Worm (Caenorhabditis elegans): Measurements from ENCODE around the gene C05D11.1.

C05D11.1 gene

ce11 chrIII:6420995-6421404 is 15.4 kb upstream of the C05D11.1 start:
- TF ChIP-seq F10E7.11 (tag; optimal IDR thresholded peaks at IDR 0.05) = no peak
- TF ChIP-seq xnd-1 (tag; optimal IDR thresholded peaks at IDR 0.05) = no peak
- TF ChIP-seq nhr-120 (GFP tag; IDR thresholded peaks at IDR 0.05) = no peak
- peak; percentile 63 for TF ChIP-seq ztf-3 (GFP tag; optimal IDR thresholded peaks at IDR 0.05)
- peak; percentile 63 for TF ChIP-seq tbp1 (GFP tag; optimal IDR thresholded peaks at IDR 0.05)
- TF ChIP-seq tbx-9 (tag; optimal IDR thresholded peaks at IDR 0.05; ENCODE audit: borderline replicate concordance) = no peak
- no peak for TF ChIP-seq lir-1 (GFP tag; conservative IDR thresholded peaks at IDR 0.05)
- TF ChIP-seq rcor-1 (GFP tag; IDR thresholded peaks at IDR 0.05) = peak; percentile 41; the same call in 1 of the 2 replicates
- no peak for TF ChIP-seq ztf-28 (GFP tag; IDR thresholded peaks at IDR 0.05)
- no peak for TF ChIP-seq F33H1.4 (GFP tag; IDR thresholded peaks at IDR 0.05)
- TF ChIP-seq ceh-100 (GFP tag; IDR thresholded peaks at IDR 0.05) = peak; percentile 51
- no peak for TF ChIP-seq B0019.2 (GFP tag; conservative IDR thresholded peaks at IDR 0.05)
- TF ChIP-seq F52B5.7 (tag; optimal IDR thresholded peaks at IDR 0.05) = no peak
- TF ChIP-seq hrde-1 (tag; optimal IDR thresholded peaks at IDR 0.05; ENCODE audit: borderline replicate concordance) = no peak
- TF ChIP-seq lsl-1 (GFP tag; optimal IDR thresholded peaks at IDR 0.05) = no peak
- TF ChIP-seq dpl-1 (GFP tag; optimal IDR thresholded peaks at IDR 0.05) = no peak
- TF ChIP-seq nfya-2 (GFP tag; IDR thresholded peaks at IDR 0.05) = no peak
- TF ChIP-seq die-1 (tag; optimal IDR thresholded peaks at IDR 0.05) = no peak
- TF ChIP-seq F55B11.4 (tag; optimal IDR thresholded peaks at IDR 0.05; ENCODE audit: borderline replicate concordance, insufficient read depth) = no peak
- peak; percentile 56 for TF ChIP-seq ceh-27 (GFP tag; optimal IDR thresholded peaks at IDR 0.05)
- peak; percentile 85 for TF ChIP-seq atf-7 (tag; optimal IDR thresholded peaks at IDR 0.05)
- no peak for TF ChIP-seq F39B2.1 (GFP tag; IDR thresholded peaks at IDR 0.05)
- no peak for TF ChIP-seq bed-1 (GFP tag; IDR thresholded peaks at IDR 0.05)
- TF ChIP-seq nhr-90 (tag; optimal IDR thresholded peaks at IDR 0.05) = no peak
- TF ChIP-seq nhr-27 (tag; optimal IDR thresholded peaks at IDR 0.05) = no peak
- TF ChIP-seq hlh-12 (tag; optimal IDR thresholded peaks at IDR 0.05) = no peak
- TF ChIP-seq ets-4 (GFP tag; optimal IDR thresholded peaks at IDR 0.05) = peak; percentile 74
- peak; percentile 80 for TF ChIP-seq dox-1 (GFP tag; IDR thresholded peaks at IDR 0.05)
- TF ChIP-seq tlf-1 (GFP tag; optimal IDR thresholded peaks at IDR 0.05) = peak; percentile 84
- peak; percentile 60 for TF ChIP-seq Y56A3A.18 (GFP tag; IDR thresholded peaks at IDR 0.05)
- TF ChIP-seq cebp-2 (GFP tag; IDR thresholded peaks at IDR 0.05) = no peak
- no peak for TF ChIP-seq rec-8 (tag; optimal IDR thresholded peaks at IDR 0.05)
- no peak for TF ChIP-seq mel-28 (tag; optimal IDR thresholded peaks at IDR 0.05; ENCODE audit: borderline replicate concordance)
- peak; percentile 64 for TF ChIP-seq attf-5 (GFP tag; optimal IDR thresholded peaks at IDR 0.05)
- no peak for TF ChIP-seq attf-6 (GFP tag; IDR thresholded peaks at IDR 0.05)
- no peak for TF ChIP-seq nfya-1 (tag; optimal IDR thresholded peaks at IDR 0.05; ENCODE audit: borderline replicate concordance, insufficient read depth)
- peak; percentile 86 for TF ChIP-seq chd-7 (tag; optimal IDR thresholded peaks at IDR 0.05)
- TF ChIP-seq nfyb-1 (GFP tag; IDR thresholded peaks at IDR 0.05) = peak; percentile 90
- TF ChIP-seq snpc-1.3 (tag; optimal IDR thresholded peaks at IDR 0.05; ENCODE audit: insufficient read depth) = no peak
- no peak for TF ChIP-seq ama-1 (optimal IDR thresholded peaks at IDR 0.05)
- TF ChIP-seq ama-1 (GFP tag; optimal IDR thresholded peaks at IDR 0.05) = no peak
- peak; percentile 85 for TF ChIP-seq K11D2.4 (GFP tag; IDR thresholded peaks at IDR 0.05)
- no peak for TF ChIP-seq snpc-1.1 (tag; optimal IDR thresholded peaks at IDR 0.05; ENCODE audit: insufficient read depth)
- TF ChIP-seq egrh-3 (GFP tag; IDR thresholded peaks at IDR 0.05) = no peak
- peak; percentile 88 for TF ChIP-seq somi-1 (GFP tag; optimal IDR thresholded peaks at IDR 0.05)
- TF ChIP-seq sptf-2 (GFP tag; optimal IDR thresholded peaks at IDR 0.05) = no peak
- TF ChIP-seq ZK185.1 (tag; optimal IDR thresholded peaks at IDR 0.05; ENCODE audit: poor library complexity, severe bottlenecking) = peak; percentile 69
- TF ChIP-seq egl-18 (GFP tag; IDR thresholded peaks at IDR 0.05) = no peak

Data from whole organism, young adult.